Worm (Caenorhabditis elegans) whole organism, L3 larva: ENCODE measurements around the gene F40D4.13.

Experiments used
- nhr-237 ChIP-seq: fragments of 150-350 bp; optimal IDR thresholded peaks from 2 replicates; lab custom pipeline; 2014; ENCODE audit warnings: missing biosample characterization, missing genetic modification characterization
- pqm-1 ChIP-seq: fragments of 150-350 bp; optimal IDR thresholded peaks from 2 replicates; lab custom pipeline; 2017; ENCODE audit warnings: missing biosample characterization, missing genetic modification characterization, inconsistent platforms

DNA sequence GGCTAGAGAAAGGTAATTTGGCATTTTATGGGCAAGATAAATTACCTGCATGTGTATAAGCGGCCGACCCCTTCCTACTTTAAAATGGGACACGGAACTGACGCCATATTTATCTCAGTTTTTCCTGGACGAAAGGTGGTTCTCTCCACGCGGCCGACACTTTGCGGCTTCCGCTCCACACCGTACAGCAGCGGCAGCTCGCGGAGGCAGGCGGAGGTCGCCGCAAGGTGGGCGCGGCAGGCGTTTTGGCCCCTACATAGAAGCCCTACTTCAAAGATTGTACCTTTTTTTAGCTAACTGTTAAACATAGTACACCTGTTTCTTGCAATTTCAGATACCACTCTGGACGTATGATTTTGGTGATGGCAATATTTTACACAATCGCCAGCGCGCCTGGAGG is 49.4 kb upstream of the F40D4.13 start:
- TF ChIP-seq pqm-1 (tag; lab: Kevin White, UChicago) = no peak
- no peak for TF ChIP-seq nhr-237 (tag; lab: Kevin White, UChicago)
